Worm (Caenorhabditis elegans) whole organism, L4 larva: ENCODE data around the gene fipr-8.

Source experiments
- D1046.2 ChIP-seq: fragments of 200-800 bp; sonication (Bioruptor generic); IDR thresholded peaks from 2 replicates; pipeline ENCODE4 v1.3.6; 2022; ENCODE audit warnings: missing genetic modification characterization, missing compliant biosample characterization
- F10B5.3 ChIP-seq: sonication (generic microtip); optimal IDR thresholded peaks from 2 replicates; lab custom pipeline; 2016; ENCODE audit warnings: mild to moderate bottlenecking, missing genetic modification characterization, missing compliant biosample characterization
- F26F4.8 ChIP-seq: fragments of 200-800 bp; sonication (Bioruptor generic); conservative IDR thresholded peaks from 2 replicates; pipeline ENCODE4 v1.3.6; 2022; ENCODE audit warnings: missing genetic modification characterization, missing compliant biosample characterization
- F44E2.7 ChIP-seq: fragments of 200-800 bp; sonication (Bioruptor generic); IDR thresholded peaks from 2 replicates; pipeline ENCODE4 v2.1.2; 2022; ENCODE audit warnings: missing genetic modification characterization, missing compliant biosample characterization
- F49E8.2 ChIP-seq: sonication (generic microtip); optimal IDR thresholded peaks from 2 replicates; lab custom pipeline; 2016; ENCODE audit warnings: missing compliant biosample characterization, mild to moderate bottlenecking, missing genetic modification characterization, borderline replicate concordance
- Y75B8A.6 ChIP-seq: fragments of 200-800 bp; sonication (Bioruptor generic); IDR thresholded peaks from 2 replicates; pipeline ENCODE4 v1.3.6; 2022; ENCODE audit warnings: missing genetic modification reagents, missing genetic modification characterization, missing compliant biosample characterization
- ZK337.2 ChIP-seq: fragments of 200-800 bp; sonication (Bioruptor generic); IDR thresholded peaks from 2 replicates; pipeline ENCODE4 v1.3.6; 2022; ENCODE audit warnings: missing genetic modification reagents, missing genetic modification characterization, missing compliant biosample characterization
- ZK546.5 ChIP-seq, 2 experiments: sonication (generic microtip); optimal IDR thresholded peaks; 2 replicates each; lab custom pipeline; 2017; ENCODE audit warnings: missing biosample characterization in 2 of 2, missing genetic modification characterization in 2 of 2
- ama-1 ChIP-seq: fragments of 150-350 bp; optimal IDR thresholded peaks from 2 replicates; lab custom pipeline; 2014; ENCODE audit warnings: inconsistent platforms, mixed read lengths
- ceh-82 ChIP-seq: sonication (generic microtip); optimal IDR thresholded peaks from 2 replicates; lab custom pipeline; 2017; ENCODE audit warnings: missing biosample characterization, missing genetic modification characterization
- ces-1 ChIP-seq: fragments of 150-350 bp; sonication (generic microtip); optimal IDR thresholded peaks from 4 replicates; lab custom pipeline; 2014; ENCODE audit warnings: missing biosample characterization, missing genetic modification reagents, missing genetic modification characterization
- cey-2 ChIP-seq: sonication (generic microtip); optimal IDR thresholded peaks from 3 replicates; lab custom pipeline; 2017; ENCODE audit warnings: missing genetic modification characterization, mild to moderate bottlenecking, missing compliant biosample characterization, antibody characterized with exemption, borderline replicate concordance; ENCODE audit not compliant: insufficient read depth
- ctbp-1 ChIP-seq: fragments of 200-800 bp; sonication (Bioruptor generic); IDR thresholded peaks from 2 replicates; pipeline ENCODE4 v1.3.6; 2022; ENCODE audit warnings: missing genetic modification reagents, missing genetic modification characterization, missing compliant biosample characterization
- daf-12 ChIP-seq: fragments of 150-350 bp; optimal IDR thresholded peaks from 2 replicates; lab custom pipeline; 2014; ENCODE audit warnings: missing biosample characterization, missing genetic modification reagents, missing genetic modification characterization
- daf-16 ChIP-seq, 3 experiments: sonication (generic microtip); optimal IDR thresholded peaks; 2 replicates each; lab custom pipeline; 2016 to 2017; ENCODE audit warnings: missing genetic modification characterization in 3 of 3, missing genetic modification reagents in 3 of 3, mild to moderate bottlenecking in 2 of 3, missing compliant biosample characterization in 2 of 3, missing biosample characterization in 1 of 3, moderate library complexity in 1 of 3
- daf-19 ChIP-seq: fragments of 200-800 bp; sonication (Bioruptor generic); conservative IDR thresholded peaks from 2 replicates; pipeline ENCODE4 v1.3.6; 2022; ENCODE audit warnings: missing genetic modification characterization, missing compliant biosample characterization
- daf-8 ChIP-seq: fragments of 200-800 bp; sonication (Bioruptor generic); IDR thresholded peaks from 2 replicates; pipeline ENCODE4 v1.3.6; 2022; ENCODE audit warnings: missing genetic modification characterization, missing compliant biosample characterization
- dmd-6 ChIP-seq: fragments of 200-800 bp; sonication (Bioruptor generic); IDR thresholded peaks from 2 replicates; pipeline ENCODE4 v1.3.6; 2022; ENCODE audit warnings: missing genetic modification reagents, missing genetic modification characterization, missing compliant biosample characterization
- dve-1 ChIP-seq: sonication (generic microtip); optimal IDR thresholded peaks from 2 replicates; lab custom pipeline; 2017; ENCODE audit warnings: antibody characterized with exemption, mild to moderate bottlenecking, missing genetic modification characterization, missing compliant biosample characterization; ENCODE audit not compliant: insufficient read depth
- egl-27 ChIP-seq: sonication (generic microtip); optimal IDR thresholded peaks from 3 replicates; lab custom pipeline; 2017; ENCODE audit warnings: missing biosample characterization, missing genetic modification reagents, missing genetic modification characterization
- egl-43 ChIP-seq: fragments of 200-800 bp; sonication (Bioruptor generic); IDR thresholded peaks from 2 replicates; pipeline ENCODE4 v1.3.6; 2022; ENCODE audit warnings: missing genetic modification reagents, missing genetic modification characterization, missing compliant biosample characterization
- fkh-10 ChIP-seq: fragments of 150-350 bp; optimal IDR thresholded peaks from 2 replicates; lab custom pipeline; 2014; ENCODE audit warnings: missing biosample characterization, missing genetic modification reagents, missing genetic modification characterization
- fos-1 ChIP-seq: fragments of 150-350 bp; optimal IDR thresholded peaks from 2 replicates; lab custom pipeline; 2014; ENCODE audit warnings: missing biosample characterization, missing genetic modification characterization
- hif-1 ChIP-seq, 2 experiments: sonication (generic microtip); optimal IDR thresholded peaks; 2 replicates each; lab custom pipeline; 2016 to 2017; ENCODE audit warnings: missing compliant biosample characterization in 2 of 2, missing genetic modification characterization in 2 of 2, missing genetic modification reagents in 2 of 2, missing genotype in 2 of 2, mild to moderate bottlenecking in 1 of 2
- hlh-11 ChIP-seq: fragments of 200-800 bp; sonication (Bioruptor generic); optimal IDR thresholded peaks from 2 replicates; lab custom pipeline; 2018; ENCODE audit warnings: mild to moderate bottlenecking, missing genetic modification characterization, missing compliant biosample characterization
- hmg-1.1 ChIP-seq: fragments of 200-800 bp; sonication (Bioruptor generic); IDR thresholded peaks from 2 replicates; pipeline ENCODE4 v1.3.6; 2022; ENCODE audit warnings: missing genetic modification reagents, missing genetic modification characterization, missing compliant biosample characterization
- lin-1 ChIP-seq: fragments of 200-800 bp; sonication (Bioruptor generic); IDR thresholded peaks from 2 replicates; pipeline ENCODE4 v1.3.6; 2022; ENCODE audit warnings: missing genetic modification reagents, missing genetic modification characterization, missing compliant biosample characterization
- lin-13 ChIP-seq: fragments of 150-350 bp; optimal IDR thresholded peaks from 2 replicates; lab custom pipeline; 2014; ENCODE audit warnings: missing biosample characterization, missing genetic modification reagents, missing genetic modification characterization
- lin-38 ChIP-seq: fragments of 200-800 bp; sonication (Bioruptor generic); IDR thresholded peaks from 2 replicates; pipeline ENCODE4 v1.3.6; 2022; ENCODE audit warnings: missing genetic modification reagents, missing genetic modification characterization, missing compliant biosample characterization
- lir-3 ChIP-seq: sonication (generic microtip); optimal IDR thresholded peaks from 2 replicates; lab custom pipeline; 2016; ENCODE audit warnings: mild to moderate bottlenecking, missing genetic modification characterization, missing compliant biosample characterization
- lsy-2 ChIP-seq, 2 experiments: fragments of 150-350 bp in 1 of 2; sonication (generic microtip) in 1 of 2; optimal IDR thresholded peaks; 2 replicates each; lab custom pipeline; 2014 to 2017; ENCODE audit warnings: missing biosample characterization in 2 of 2, missing genetic modification characterization in 2 of 2
- mdt-29 ChIP-seq: fragments of 200-800 bp; sonication (Bioruptor generic); IDR thresholded peaks from 2 replicates; pipeline ENCODE4 v1.3.6; 2022; ENCODE audit warnings: missing genetic modification reagents, missing genetic modification characterization, missing compliant biosample characterization
- nhr-11 ChIP-seq: fragments of 150-350 bp; optimal IDR thresholded peaks from 2 replicates; lab custom pipeline; 2014; ENCODE audit warnings: missing biosample characterization, missing genetic modification characterization
- nhr-237 ChIP-seq: sonication (generic microtip); optimal IDR thresholded peaks from 2 replicates; lab custom pipeline; 2017; ENCODE audit warnings: missing biosample characterization, missing genetic modification characterization
- nhr-25 ChIP-seq: sonication (generic microtip); optimal IDR thresholded peaks from 2 replicates; lab custom pipeline; 2017; ENCODE audit warnings: missing genetic modification characterization, mild to moderate bottlenecking, missing compliant biosample characterization, antibody characterized with exemption, moderate library complexity, borderline replicate concordance; ENCODE audit not compliant: insufficient read depth
- nhr-42 ChIP-seq: fragments of 200-800 bp; sonication (Bioruptor generic); IDR thresholded peaks from 2 replicates; pipeline ENCODE4 v1.3.6; 2022; ENCODE audit warnings: missing genetic modification characterization, missing compliant biosample characterization
- nhr-77 ChIP-seq: fragments of 150-350 bp; optimal IDR thresholded peaks from 2 replicates; lab custom pipeline; 2014; ENCODE audit warnings: missing biosample characterization, missing genetic modification characterization
- pha-4 ChIP-seq, 2 experiments: fragments of 150-350 bp in 1 of 2; fragments of 200-800 bp in 1 of 2; sonication (Bioruptor generic) in 1 of 2; IDR thresholded peaks in 1 of 2; optimal IDR thresholded peaks in 1 of 2; 2 replicates each; pipeline versions ENCODE4 v1.3.6 to Lab custom; 2014 to 2022; ENCODE audit warnings: missing genetic modification characterization in 2 of 2, missing genetic modification reagents in 2 of 2, missing biosample characterization in 1 of 2, missing compliant biosample characterization in 1 of 2
- pqm-1 ChIP-seq: sonication (generic microtip); optimal IDR thresholded peaks from 2 replicates; lab custom pipeline; 2017; ENCODE audit warnings: missing biosample characterization, missing genetic modification characterization
- rbr-2 ChIP-seq: sonication (generic microtip); optimal IDR thresholded peaks from 2 replicates; lab custom pipeline; 2016; ENCODE audit warnings: missing genotype, missing genetic modification characterization, missing compliant biosample characterization
- saeg-2 ChIP-seq: fragments of 200-800 bp; sonication (Bioruptor generic); IDR thresholded peaks from 2 replicates; pipeline ENCODE4 v1.3.6; 2022; ENCODE audit warnings: missing genetic modification reagents, missing genetic modification characterization, missing compliant biosample characterization
- sdz-12 ChIP-seq: fragments of 200-800 bp; sonication (Bioruptor generic); optimal IDR thresholded peaks from 2 replicates; lab custom pipeline; 2018; ENCODE audit warnings: mild to moderate bottlenecking, missing genetic modification characterization, missing compliant biosample characterization
- snpc-1.2 ChIP-seq: fragments of 200-800 bp; sonication (Bioruptor generic); IDR thresholded peaks from 2 replicates; pipeline ENCODE4 v1.3.6; 2022; ENCODE audit warnings: missing genetic modification reagents, missing genetic modification characterization, missing compliant biosample characterization
- snpc-4 ChIP-seq: fragments of 150-350 bp; optimal IDR thresholded peaks from 2 replicates; lab custom pipeline; 2014; ENCODE audit warnings: missing biosample characterization, missing genetic modification characterization
- tag-97 ChIP-seq: fragments of 200-800 bp; sonication (Bioruptor generic); IDR thresholded peaks from 2 replicates; pipeline ENCODE4 v1.3.6; 2022; ENCODE audit warnings: missing genetic modification characterization, missing compliant biosample characterization
- tra-1 ChIP-seq: fragments of 200-800 bp; sonication (Bioruptor generic); IDR thresholded peaks from 2 replicates; pipeline ENCODE4 v1.3.6; 2022; ENCODE audit warnings: missing genetic modification reagents, missing genetic modification characterization, missing compliant biosample characterization
- unc-130 ChIP-seq: sonication (generic microtip); optimal IDR thresholded peaks from 2 replicates; lab custom pipeline; 2016; ENCODE audit warnings: missing genetic modification reagents, missing genetic modification characterization, missing compliant biosample characterization
- vab-7 ChIP-seq: fragments of 200-800 bp; sonication (Bioruptor generic); IDR thresholded peaks from 2 replicates; pipeline ENCODE4 v1.3.6; 2022; ENCODE audit warnings: missing genetic modification reagents, missing genetic modification characterization, missing compliant biosample characterization
- zag-1 ChIP-seq: fragments of 150-350 bp; optimal IDR thresholded peaks from 2 replicates; lab custom pipeline; 2014; ENCODE audit warnings: missing biosample characterization, missing genetic modification characterization
- zfp-3 ChIP-seq: fragments of 200-800 bp; sonication (Bioruptor generic); conservative IDR thresholded peaks from 2 replicates; pipeline ENCODE4 v1.3.6; 2022; ENCODE audit warnings: missing genetic modification reagents, missing genetic modification characterization, missing compliant biosample characterization

The fipr-8 gene

DNA sequence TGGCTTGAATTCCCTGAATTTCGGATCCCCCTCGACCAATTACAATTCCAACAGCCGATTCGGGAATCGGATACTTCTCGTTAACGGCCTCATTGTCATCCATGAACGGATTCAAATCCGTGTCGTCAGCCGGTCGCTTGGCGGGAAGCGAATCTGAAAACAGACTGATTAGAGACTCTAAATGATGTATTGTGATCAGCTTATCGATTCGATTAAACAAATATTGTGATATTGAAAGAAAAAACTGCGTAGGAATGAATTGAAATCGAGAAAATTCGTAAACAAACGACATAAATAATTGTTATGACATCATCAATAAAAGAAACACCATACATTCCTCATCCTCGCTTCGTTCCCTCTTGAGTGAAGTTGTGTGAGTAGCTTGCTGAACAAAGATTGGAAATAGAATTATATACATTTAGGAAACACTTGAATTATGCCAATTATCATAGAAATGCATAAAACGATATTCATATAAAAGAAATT, 1.8 kb downstream of the fipr-8 start:
- TF ChIP-seq pqm-1 (no peak), ces-1 (no peak), tra-1 (GFP tag; lab: Robert Waterston, UW) (no peak), dve-1 (tag; lab: Kevin White, UChicago) (no peak), daf-8 (GFP tag; lab: Robert Waterston, UW) (no peak), ZK337.2 (GFP tag; lab: Robert Waterston, UW) (no peak), ceh-82 (tag; lab: Kevin White, UChicago) (no peak), F26F4.8 (GFP tag; lab: Robert Waterston, UW) (no peak), dmd-6 (GFP tag; lab: Robert Waterston, UW) (no peak), cey-2 (no peak), fkh-10 (GFP tag; lab: Kevin White, UChicago) (no peak), F49E8.2 (tag; lab: Kevin White, UChicago) (peak; percentile 48), D1046.2 (no peak), nhr-25 (tag; lab: Kevin White, UChicago) (no peak), F10B5.3 (tag; lab: Kevin White, UChicago) (no peak), ctbp-1 (GFP tag; lab: Robert Waterston, UW) (0 out of 2 replicates have a peak, but pooled peaks have one; percentile 49), nhr-77 (tag; lab: Kevin White, UChicago) (no peak), lin-1 (GFP tag; lab: Robert Waterston, UW) (no peak; the same call in 1 of the 2 replicates), egl-27 (tag; lab: Kevin White, UChicago) (no peak), hif-1 (tag; optimal IDR thresholded peaks at IDR 0.05; lab: Kevin White, UChicago) (no peak), snpc-4 (no peak), ama-1 (lab: Kevin White, UChicago) (peak; percentile 87), unc-130 (GFP tag; lab: Kevin White, UChicago) (peak; percentile 42), lir-3 (tag; lab: Kevin White, UChicago) (no peak), ZK546.5 (tag; optimal IDR thresholded peaks at IDR 0.05; lab: Kevin White, UChicago) (no peak), hlh-11 (no peak), lin-13 (GFP tag; lab: Kevin White, UChicago) (no peak), tag-97 (GFP tag; lab: Robert Waterston, UW) (no peak), rbr-2 (tag; lab: Kevin White, UChicago) (no peak), daf-16 (GFP tag; optimal IDR thresholded peaks at IDR 0.05; lab: Kevin White, UChicago) (no peak), daf-16 (tag; optimal IDR thresholded peaks at IDR 0.05; lab: Kevin White, UChicago) (no peak), nhr-42 (no peak), mdt-29 (GFP tag; lab: Robert Waterston, UW) (peak; percentile 33; the same call in 1 of the 2 replicates), zfp-3 (GFP tag; lab: Robert Waterston, UW) (no peak), zag-1 (tag; lab: Kevin White, UChicago) (no peak), nhr-237 (tag; lab: Kevin White, UChicago) (no peak), nhr-11 (no peak), lin-38 (GFP tag; lab: Robert Waterston, UW) (peak; percentile 67), daf-19 (GFP tag; lab: Robert Waterston, UW) (peak; percentile 32; the same call in 1 of the 2 replicates), snpc-1.2 (GFP tag; lab: Robert Waterston, UW) (no peak), fos-1 (tag; lab: Kevin White, UChicago) (no peak), vab-7 (GFP tag; lab: Robert Waterston, UW) (no peak), lsy-2 (tag; optimal IDR thresholded peaks at IDR 0.05; lab: Kevin White, UChicago) (no peak), saeg-2 (GFP tag; lab: Robert Waterston, UW) (no peak), daf-12 (tag; lab: Kevin White, UChicago) (no peak), hmg-1.1 (GFP tag; lab: Robert Waterston, UW) (no peak), F44E2.7 (GFP tag; lab: Robert Waterston, UW) (no peak), sdz-12 (GFP tag; lab: Kevin White, UChicago) (peak; percentile 55), pha-4 (GFP tag; IDR thresholded peaks at IDR 0.05; lab: Robert Waterston, UW) (peak; percentile 50; the same call in 1 of the 2 replicates), pha-4 (tag; optimal IDR thresholded peaks at IDR 0.05; lab: Kevin White, UChicago) (no peak), Y75B8A.6 (GFP tag; lab: Robert Waterston, UW) (0 out of 2 replicates have a peak, but pooled peaks have one; percentile 79), egl-43 (GFP tag; lab: Robert Waterston, UW) (no peak)
